Worm (Caenorhabditis elegans) whole organism, late embryonic: Measurements from ENCODE around the gene nasp-1.

Experiments
- K09A11.1 ChIP-seq: sonication (generic microtip); optimal IDR thresholded peaks from 2 replicates; lab custom pipeline; 2017; ENCODE audit warnings: antibody characterized with exemption, mild to moderate bottlenecking, missing genetic modification characterization, missing compliant biosample characterization; ENCODE audit not compliant: insufficient read depth
- ceh-34 ChIP-seq: sonication (generic microtip); optimal IDR thresholded peaks from 2 replicates; lab custom pipeline; 2016; ENCODE audit warnings: mild to moderate bottlenecking, missing genetic modification characterization, missing compliant biosample characterization

DNA sequence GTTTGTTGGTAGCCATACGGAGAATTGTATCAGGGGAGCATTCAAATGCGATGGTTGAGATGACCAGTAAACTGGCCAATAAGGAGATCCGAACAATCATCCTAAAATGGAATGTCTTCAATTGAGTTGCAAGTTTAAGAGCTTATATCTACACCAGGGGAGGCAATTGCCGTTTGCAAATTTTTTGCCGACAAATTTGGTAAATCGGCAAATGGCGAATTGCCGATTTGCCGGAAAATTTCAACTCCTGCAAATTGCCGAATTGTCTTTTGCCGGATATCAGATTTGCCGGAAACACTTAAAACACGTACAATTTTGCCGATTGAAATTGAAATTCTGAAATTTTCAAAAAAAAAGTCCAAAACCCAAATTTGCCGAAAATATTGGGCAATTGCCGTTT lies 28.4 kb downstream of the nasp-1 start, which contains the start of gene F40F8.5:
- TF ChIP-seq K09A11.1 (tag; lab: Kevin White, UChicago) (no peak), ceh-34 (tag; lab: Kevin White, UChicago) (no peak)
